Worm (Caenorhabditis elegans) whole organism, early embryonic: ENCODE data around the gene rnst-2.

Experiments
- ama-1 ChIP-seq: fragments of 150-350 bp; optimal IDR thresholded peaks from 2 replicates; lab custom pipeline; 2014
- ceh-13 ChIP-seq: fragments of 200-800 bp; sonication (Bioruptor generic); optimal IDR thresholded peaks from 2 replicates; lab custom pipeline; 2018; ENCODE audit warnings: mild to moderate bottlenecking, missing genetic modification characterization, missing compliant biosample characterization
- ets-7 ChIP-seq: sonication (generic microtip); optimal IDR thresholded peaks from 2 replicates; lab custom pipeline; 2016; ENCODE audit warnings: missing genotype, missing genetic modification characterization, missing compliant biosample characterization
- hmbx-1 ChIP-seq: sonication (generic microtip); optimal IDR thresholded peaks from 2 replicates; lab custom pipeline; 2016; ENCODE audit warnings: mild to moderate bottlenecking, missing genetic modification characterization, missing compliant biosample characterization
- hmg-4 ChIP-seq: fragments of 200-800 bp; sonication (Bioruptor generic); optimal IDR thresholded peaks from 2 replicates; lab custom pipeline; 2018; ENCODE audit warnings: mild to moderate bottlenecking, missing genetic modification characterization, missing compliant biosample characterization
- hnd-1 ChIP-seq: sonication (generic microtip); optimal IDR thresholded peaks from 2 replicates; lab custom pipeline; 2016; ENCODE audit warnings: missing genetic modification characterization, missing compliant biosample characterization
- pes-1 ChIP-seq: fragments of 200-800 bp; sonication (Bioruptor generic); IDR thresholded peaks from 2 replicates; pipeline ENCODE4 v1.3.6; 2022; ENCODE audit warnings: missing genetic modification reagents, missing genetic modification characterization, missing compliant biosample characterization
- scrt-1 ChIP-seq: fragments of 200-800 bp; sonication (Bioruptor generic); IDR thresholded peaks from 2 replicates; pipeline ENCODE4 v1.3.6; 2022; ENCODE audit warnings: missing genetic modification characterization, missing compliant biosample characterization
- sea-1 ChIP-seq: fragments of 200-800 bp; sonication (Bioruptor generic); conservative IDR thresholded peaks from 2 replicates; pipeline ENCODE4 v1.3.6; 2022; ENCODE audit warnings: missing genetic modification characterization, missing compliant biosample characterization
- tbx-11 ChIP-seq: fragments of 200-800 bp; sonication (Bioruptor generic); IDR thresholded peaks from 2 replicates; pipeline ENCODE4 v1.3.6; 2022; ENCODE audit warnings: missing genetic modification characterization, missing compliant biosample characterization
- tbx-37 ChIP-seq: fragments of 200-800 bp; sonication (Bioruptor generic); conservative IDR thresholded peaks from 2 replicates; pipeline ENCODE4 v1.3.6; 2022; ENCODE audit warnings: missing genetic modification reagents, missing genetic modification characterization, missing compliant biosample characterization
- tra-4 ChIP-seq: sonication (generic microtip); optimal IDR thresholded peaks from 2 replicates; lab custom pipeline; 2017; ENCODE audit warnings: missing genetic modification characterization, missing compliant biosample characterization

DNA sequence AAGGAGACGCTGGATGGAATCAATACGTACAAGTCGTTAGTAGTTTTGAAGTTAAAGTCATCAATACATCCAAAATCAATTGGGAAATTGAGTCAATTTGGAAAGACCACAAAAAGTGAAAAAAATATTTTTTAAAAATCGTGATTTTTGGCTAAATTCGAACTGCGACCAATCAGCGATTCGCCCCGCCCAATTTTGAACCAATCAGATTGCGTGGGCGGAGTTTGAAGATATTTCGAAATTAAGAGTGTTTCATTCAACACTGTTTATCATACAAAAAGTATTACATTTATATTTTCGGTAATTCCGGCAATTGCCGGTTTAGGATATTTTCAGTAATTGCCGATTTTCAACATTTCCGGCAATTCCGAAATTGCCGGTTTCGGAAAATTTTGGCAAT is 44.2 kb upstream of the rnst-2 start:
- TF ChIP-seq hmg-4 (no peak), pes-1 (GFP tag; lab: Robert Waterston, UW) (no peak), ceh-13 (GFP tag; lab: Kevin White, UChicago) (no peak), hnd-1 (tag; lab: Kevin White, UChicago) (no peak), tbx-11 (GFP tag; lab: Robert Waterston, UW) (no peak), scrt-1 (no peak), ama-1 (lab: Kevin White, UChicago) (no peak), tbx-37 (GFP tag; lab: Robert Waterston, UW) (no peak), sea-1 (GFP tag; lab: Robert Waterston, UW) (no peak), ets-7 (no peak), hmbx-1 (tag; lab: Kevin White, UChicago) (no peak), tra-4 (tag; lab: Kevin White, UChicago) (no peak)
